Fruit fly (Drosophila melanogaster) whole organism, embryonic: ENCODE measurements around the gene CG14383.

Experiments
- ATbp ChIP-seq: fragments of 200-800 bp; sonication (Bioruptor generic); optimal IDR thresholded peaks from 2 replicates; lab custom pipeline; 2017; ENCODE audit warnings: missing biosample characterization, mild to moderate bottlenecking, missing genetic modification characterization, missing genetic modification reagents
- Asciz ChIP-seq: fragments of 200-800 bp; sonication (Bioruptor generic); optimal IDR thresholded peaks from 2 replicates; lab custom pipeline; 2017; ENCODE audit warnings: missing biosample characterization, mild to moderate bottlenecking, missing genetic modification characterization, missing genetic modification reagents
- BtbVII ChIP-seq: fragments of 200-800 bp; sonication (Bioruptor generic); optimal IDR thresholded peaks from 3 replicates; lab custom pipeline; 2017; ENCODE audit warnings: missing biosample characterization, mild to moderate bottlenecking, missing genetic modification characterization
- CG10959 ChIP-seq: fragments of 200-800 bp; sonication (Bioruptor generic); IDR thresholded peaks from 2 replicates; pipeline ENCODE4 v1.3.6; 2022; ENCODE audit warnings: missing biosample characterization, missing genetic modification characterization
- CG11504 ChIP-seq: fragments of 200-800 bp; sonication (Bioruptor generic); optimal IDR thresholded peaks from 3 replicates; lab custom pipeline; 2019; ENCODE audit warnings: missing biosample characterization, mild to moderate bottlenecking, missing genetic modification characterization, moderate library complexity
- CG13296 ChIP-seq: fragments of 200-800 bp; sonication (Bioruptor generic); optimal IDR thresholded peaks from 3 replicates; lab custom pipeline; 2018; ENCODE audit warnings: missing biosample characterization, mild to moderate bottlenecking, missing genetic modification characterization
- CG18262 ChIP-seq: fragments of 200-800 bp; optimal IDR thresholded peaks from 3 replicates; lab custom pipeline; 2019; ENCODE audit warnings: missing biosample characterization, mild to moderate bottlenecking, missing genetic modification characterization, moderate library complexity
- CG1832 ChIP-seq: fragments of 200-800 bp; sonication (Bioruptor generic); optimal IDR thresholded peaks from 2 replicates; lab custom pipeline; 2017; ENCODE audit warnings: missing biosample characterization, mild to moderate bottlenecking, missing genetic modification characterization, inconsistent platforms
- CG2678 ChIP-seq: fragments of 200-800 bp; sonication (Bioruptor generic); optimal IDR thresholded peaks from 3 replicates; lab custom pipeline; 2019; ENCODE audit warnings: missing biosample characterization, mild to moderate bottlenecking, missing genetic modification characterization, moderate library complexity
- CG2712 ChIP-seq: fragments of 200-800 bp; optimal IDR thresholded peaks from 3 replicates; lab custom pipeline; 2019; ENCODE audit warnings: missing biosample characterization, mild to moderate bottlenecking, missing genetic modification characterization, moderate library complexity
- CG3407 ChIP-seq: fragments of 200-800 bp; sonication (Bioruptor generic); optimal IDR thresholded peaks from 2 replicates; lab custom pipeline; 2018; ENCODE audit warnings: missing biosample characterization, mild to moderate bottlenecking, missing genetic modification characterization
- CG3726 ChIP-seq: fragments of 200-800 bp; sonication (Bioruptor generic); IDR thresholded peaks from 3 replicates; pipeline ENCODE4, ENCODE4 v1.3.6; 2022; ENCODE audit warnings: missing biosample characterization, missing genetic modification characterization
- CG3995 ChIP-seq: fragments of 200-800 bp; sonication (Bioruptor generic); optimal IDR thresholded peaks from 3 replicates; lab custom pipeline; 2016; ENCODE audit warnings: missing biosample characterization, missing genetic modification characterization
- CG4707 ChIP-seq: fragments of 200-800 bp; sonication (Bioruptor generic); optimal IDR thresholded peaks from 2 replicates; lab custom pipeline; 2018; ENCODE audit warnings: missing biosample characterization, mild to moderate bottlenecking, missing genetic modification characterization, moderate library complexity
- CG6683 ChIP-seq: fragments of 200-800 bp; sonication (Bioruptor generic); optimal IDR thresholded peaks from 2 replicates; lab custom pipeline; 2017; ENCODE audit warnings: missing biosample characterization, mild to moderate bottlenecking, missing genetic modification characterization, missing genetic modification reagents
- CG7271 ChIP-seq: fragments of 200-800 bp; sonication (Bioruptor generic); optimal IDR thresholded peaks from 2 replicates; lab custom pipeline; 2018; ENCODE audit warnings: missing biosample characterization, mild to moderate bottlenecking, missing genetic modification characterization, moderate library complexity
- CG7928 ChIP-seq: fragments of 200-800 bp; sonication (Bioruptor generic); optimal IDR thresholded peaks from 2 replicates; lab custom pipeline; 2017; ENCODE audit warnings: missing biosample characterization, mild to moderate bottlenecking, missing genetic modification characterization
- CG7987 ChIP-seq: fragments of 200-800 bp; sonication (Bioruptor generic); optimal IDR thresholded peaks from 2 replicates; lab custom pipeline; 2018; ENCODE audit warnings: missing biosample characterization, mild to moderate bottlenecking, missing genetic modification characterization, moderate library complexity
- CG8944 ChIP-seq: fragments of 200-800 bp; sonication (Bioruptor generic); optimal IDR thresholded peaks from 3 replicates; lab custom pipeline; 2016; ENCODE audit warnings: missing biosample characterization, missing genetic modification characterization
- D ChIP-seq, 2 experiments: fragments of 200-800 bp in 1 of 2; fragments of >200 bp in 1 of 2; sonication (Bioruptor generic) in 1 of 2; optimal IDR thresholded peaks; 2 replicates in 1 of 2; 3 replicates in 1 of 2; lab custom pipeline; 2017; ENCODE audit warnings: mild to moderate bottlenecking in 1 of 2, missing biosample characterization in 1 of 2, missing genetic modification characterization in 1 of 2, missing genetic modification reagents in 1 of 2
- ERR ChIP-seq: fragments of 200-800 bp; sonication (Bioruptor generic); optimal IDR thresholded peaks from 2 replicates; lab custom pipeline; 2016; ENCODE audit warnings: missing biosample characterization, missing genetic modification characterization
- Eip74EF ChIP-seq, 2 experiments: fragments of 200-800 bp in 1 of 2; fragments of >200 bp in 1 of 2; sonication (Bioruptor generic) in 1 of 2; optimal IDR thresholded peaks; 2 replicates each; lab custom pipeline; 2017 to 2019; ENCODE audit warnings: missing biosample characterization in 2 of 2, missing genetic modification characterization in 2 of 2, mild to moderate bottlenecking in 1 of 2, moderate library complexity in 1 of 2
- Fer3 ChIP-seq: fragments of 200-800 bp; sonication (Bioruptor generic); optimal IDR thresholded peaks from 2 replicates; lab custom pipeline; 2018; ENCODE audit warnings: missing biosample characterization, mild to moderate bottlenecking, missing genetic modification characterization, moderate library complexity
- Hsf ChIP-seq: fragments of 200-800 bp; sonication (Bioruptor generic); optimal IDR thresholded peaks from 3 replicates; lab custom pipeline; 2016; ENCODE audit warnings: missing biosample characterization, missing genetic modification characterization
- Med ChIP-seq: fragments of 200-800 bp; sonication (Bioruptor generic); peaks from one replicate; lab custom pipeline; 2016; ENCODE audit warnings: missing biosample characterization, missing genetic modification characterization, mild to moderate bottlenecking, inconsistent platforms, moderate library complexity
- al ChIP-seq: fragments of 200-800 bp; sonication (Bioruptor generic); IDR thresholded peaks from 2 replicates; pipeline ENCODE4 v1.3.6; 2022; ENCODE audit warnings: missing biosample characterization, missing genetic modification characterization
- aop ChIP-seq: fragments of 200-800 bp; sonication (Bioruptor generic); IDR thresholded peaks from 2 replicates; pipeline ENCODE4 v1.3.6; 2022; ENCODE audit warnings: missing biosample characterization, missing genetic modification characterization
- ap ChIP-seq: fragments of 200-800 bp; sonication (Bioruptor generic); IDR thresholded peaks from 2 replicates; pipeline ENCODE4 v1.3.6; 2022; ENCODE audit warnings: missing biosample characterization, missing genetic modification characterization
- ase ChIP-seq: fragments of 200-800 bp; sonication (Bioruptor generic); IDR thresholded peaks from 3 replicates; pipeline ENCODE4 v1.3.6; 2022; ENCODE audit warnings: missing biosample characterization, missing genetic modification characterization
- bab2 ChIP-seq: fragments of 200-800 bp; sonication (Bioruptor generic); optimal IDR thresholded peaks from 2 replicates; lab custom pipeline; 2016; ENCODE audit warnings: missing biosample characterization, missing genetic modification characterization
- bbx ChIP-seq: fragments of 200-800 bp; sonication (Bioruptor generic); IDR thresholded peaks from 2 replicates; pipeline ENCODE4 v1.3.6; 2022; ENCODE audit warnings: missing biosample characterization, missing genetic modification characterization; ENCODE audit not compliant: partially characterized antibody
- corto ChIP-seq: fragments of 200-800 bp; sonication (Bioruptor generic); optimal IDR thresholded peaks from 2 replicates; lab custom pipeline; 2016; ENCODE audit warnings: missing biosample characterization, mild to moderate bottlenecking, missing genetic modification characterization, moderate library complexity
- crp ChIP-seq, 2 experiments: fragments of 200-800 bp; sonication (Bioruptor generic); optimal IDR thresholded peaks; 2 replicates in 1 of 2; 3 replicates in 1 of 2; lab custom pipeline; 2017; ENCODE audit warnings: missing biosample characterization in 2 of 2, missing genetic modification characterization in 2 of 2, mild to moderate bottlenecking in 1 of 2, moderate library complexity in 1 of 2
- dimm ChIP-seq: fragments of 200-800 bp; sonication (Bioruptor generic); IDR thresholded peaks from 2 replicates; pipeline ENCODE4 v1.3.6; 2022; ENCODE audit warnings: missing biosample characterization, missing genetic modification characterization
- disco-r ChIP-seq: fragments of 200-800 bp; sonication (Bioruptor generic); optimal IDR thresholded peaks from 2 replicates; lab custom pipeline; 2016; ENCODE audit warnings: missing biosample characterization, missing genetic modification characterization
- emc ChIP-seq: fragments of 200-800 bp; sonication (Bioruptor generic); optimal IDR thresholded peaks from 2 replicates; lab custom pipeline; 2016; ENCODE audit warnings: missing biosample characterization, missing genetic modification characterization
- en ChIP-seq: fragments of 200-800 bp; sonication (Bioruptor generic); optimal IDR thresholded peaks from 2 replicates; lab custom pipeline; 2016; ENCODE audit warnings: missing biosample characterization, missing genetic modification characterization
- ftz-f1 ChIP-seq: fragments of 200-800 bp; sonication (Bioruptor generic); optimal IDR thresholded peaks from 2 replicates; lab custom pipeline; 2016; ENCODE audit warnings: missing biosample characterization, missing genetic modification characterization
- kah ChIP-seq: fragments of 200-800 bp; sonication (Bioruptor generic); optimal IDR thresholded peaks from 2 replicates; lab custom pipeline; 2018; ENCODE audit warnings: missing biosample characterization, mild to moderate bottlenecking, missing genetic modification characterization
- pho ChIP-seq: fragments of 200-800 bp; sonication (Bioruptor generic); optimal IDR thresholded peaks from 2 replicates; lab custom pipeline; 2016; ENCODE audit warnings: missing biosample characterization, missing genetic modification characterization
- phol ChIP-seq: fragments of 200-800 bp; sonication (Bioruptor generic); optimal IDR thresholded peaks from 3 replicates; lab custom pipeline; 2018; ENCODE audit warnings: missing biosample characterization, mild to moderate bottlenecking, missing genetic modification characterization, moderate library complexity
- sc ChIP-seq, 3 experiments: fragments of >200 bp in 2 of 3; fragments of 200-800 bp in 1 of 3; sonication (Bioruptor generic) in 1 of 3; optimal IDR thresholded peaks; 2 replicates in 2 of 3; 3 replicates in 1 of 3; lab custom pipeline; 2017; ENCODE audit warnings: mild to moderate bottlenecking in 1 of 3, missing biosample characterization in 1 of 3, missing genetic modification characterization in 1 of 3, missing genetic modification reagents in 1 of 3
- sens ChIP-seq: fragments of 200-800 bp; sonication (Bioruptor generic); peaks from one replicate; lab custom pipeline; 2016; ENCODE audit warnings: missing biosample characterization, missing genetic modification characterization
- slp2 ChIP-seq: fragments of 200-800 bp; sonication (Bioruptor generic); optimal IDR thresholded peaks from 2 replicates; lab custom pipeline; 2016; ENCODE audit warnings: missing biosample characterization, missing genetic modification characterization
- tll ChIP-seq, 2 experiments: fragments of 200-800 bp in 1 of 2; fragments of >200 bp in 1 of 2; sonication (Bioruptor generic) in 1 of 2; optimal IDR thresholded peaks; 2 replicates each; lab custom pipeline; 2017 to 2019; ENCODE audit warnings: missing biosample characterization in 2 of 2, missing genetic modification characterization in 2 of 2, mild to moderate bottlenecking in 1 of 2, moderate library complexity in 1 of 2
- unc-4 ChIP-seq: fragments of 200-800 bp; sonication (Bioruptor generic); IDR thresholded peaks from 2 replicates; pipeline ENCODE4 v1.3.6; 2022; ENCODE audit warnings: missing biosample characterization, missing genetic modification characterization; ENCODE audit not compliant: partially characterized antibody

The CG14383 gene

DNA sequence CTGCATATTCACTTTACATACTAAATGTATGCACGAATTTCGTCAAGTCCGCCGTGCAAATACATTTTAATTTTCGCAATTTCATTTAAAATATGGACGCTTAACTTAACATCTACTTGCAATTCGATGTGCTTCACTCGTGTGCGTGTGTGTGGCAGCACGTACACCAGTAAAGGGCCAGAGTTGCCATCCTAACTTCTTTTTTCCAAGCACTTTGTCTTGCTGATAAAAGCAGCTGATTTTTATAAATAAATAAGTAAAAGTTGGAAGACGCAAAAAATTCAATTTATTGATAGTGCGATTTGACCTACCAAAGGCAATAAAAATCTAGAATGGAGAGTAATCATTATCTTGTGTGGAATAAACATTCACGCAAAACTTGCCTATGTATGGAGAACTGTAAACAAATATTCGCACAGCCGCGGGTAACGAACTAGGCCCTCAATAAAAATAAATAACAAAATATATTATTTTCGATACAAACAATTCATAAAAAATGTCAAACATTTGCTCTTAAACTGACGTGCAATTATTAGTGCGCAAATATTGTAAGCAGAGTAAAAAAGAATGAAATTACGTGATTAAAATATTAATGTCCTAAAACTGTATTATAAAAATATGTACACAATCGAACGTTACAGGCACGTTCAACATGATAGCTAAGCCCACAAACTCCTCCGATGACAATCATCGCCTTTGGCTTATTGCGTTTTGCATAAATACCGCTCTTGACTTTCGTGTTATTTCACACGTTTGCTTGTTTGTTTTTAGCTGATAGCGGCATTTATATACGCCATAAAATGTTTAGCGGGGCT, 5.9 kb downstream of the CG14383 start (continued):
- TF ChIP-seq disco-r (GFP tag; lab: Kevin White, UChicago): peak; percentile 12
- no peak for TF ChIP-seq unc-4
- 0 out of 2 replicates have a peak, but pooled peaks have one; percentile 23 for TF ChIP-seq dimm (GFP tag; lab: Robert Waterston, UW)
- TF ChIP-seq CG2678 (tag; lab: Kevin White, UChicago): peak; percentile 89
- TF ChIP-seq ap (GFP tag; lab: Robert Waterston, UW): no peak
- peak; percentile 52; the same call in 1 of the 3 replicates for TF ChIP-seq ase (GFP tag; lab: Robert Waterston, UW)
- TF ChIP-seq CG3407 (GFP tag; lab: Kevin White, UChicago): no peak
- peak; percentile 42 for TF ChIP-seq Asciz (GFP tag; lab: Kevin White, UChicago)
- TF ChIP-seq al (GFP tag; lab: Robert Waterston, UW): peak; percentile 45; the same call in 1 of the 2 replicates
- peak; percentile 13 for TF ChIP-seq CG4707 (GFP tag; lab: Kevin White, UChicago)
- no peak for TF ChIP-seq pho (GFP tag; lab: Kevin White, UChicago)
- TF ChIP-seq CG7928: peak; percentile 20
- TF ChIP-seq Fer3 (tag; lab: Kevin White, UChicago): peak; percentile 70
- no peak for TF ChIP-seq Eip74EF (GFP tag; optimal IDR thresholded peaks at IDR 0.05; lab: Kevin White, UChicago)
- peak; percentile 42 for TF ChIP-seq BtbVII
- TF ChIP-seq bab2 (GFP tag; lab: Kevin White, UChicago): no peak
- peak; percentile 79 for TF ChIP-seq CG13296 (GFP tag; lab: Kevin White, UChicago)
- no peak for TF ChIP-seq CG7987 (GFP tag; lab: Kevin White, UChicago)
- TF ChIP-seq sc (optimal IDR thresholded peaks at IDR 0.05; lab: Kevin White, UChicago): no peak
- TF ChIP-seq sc (GFP tag; optimal IDR thresholded peaks at IDR 0.05; lab: Kevin White, UChicago): peak; percentile 12
- TF ChIP-seq aop (GFP tag; lab: Robert Waterston, UW): no peak
- TF ChIP-seq emc (GFP tag; lab: Kevin White, UChicago): no peak
- no peak for TF ChIP-seq slp2
- no peak for TF ChIP-seq CG7271 (tag; lab: Kevin White, UChicago)
- peak; percentile 77 for TF ChIP-seq Med (GFP tag; lab: Kevin White, UChicago)
- TF ChIP-seq ERR (GFP tag; lab: Kevin White, UChicago): no peak
- TF ChIP-seq CG10959 (GFP tag; lab: Robert Waterston, UW): no peak
- 0 out of 2 replicates have a peak, but pooled peaks have one; percentile 25 for TF ChIP-seq bbx
- TF ChIP-seq crp (GFP tag; optimal IDR thresholded peaks at IDR 0.05; lab: Kevin White, UChicago): peak in 1 of 2 experiments; percentile 48
- TF ChIP-seq phol: peak; percentile 71
- peak; percentile 52 for TF ChIP-seq CG18262
- TF ChIP-seq sens (GFP tag; lab: Kevin White, UChicago): peak; percentile 76
- TF ChIP-seq en (GFP tag; lab: Kevin White, UChicago): no peak
- peak; percentile 63 for TF ChIP-seq CG2712
- peak; percentile 58 for TF ChIP-seq Hsf
- peak; percentile 50 for TF ChIP-seq CG3995 (GFP tag; lab: Kevin White, UChicago)
- no peak for TF ChIP-seq ftz-f1
- TF ChIP-seq CG1832 (GFP tag; lab: Kevin White, UChicago): no peak
- no peak for TF ChIP-seq CG8944
- TF ChIP-seq CG6683 (GFP tag; lab: Kevin White, UChicago): peak; percentile 6
- TF ChIP-seq CG3726 (GFP tag; lab: Robert Waterston, UW): no peak
- TF ChIP-seq CG11504: peak; percentile 78
- peak; percentile 46 for TF ChIP-seq ATbp (GFP tag; lab: Kevin White, UChicago)
- TF ChIP-seq corto (GFP tag; lab: Kevin White, UChicago): peak; percentile 10
- TF ChIP-seq tll (GFP tag; optimal IDR thresholded peaks at IDR 0.05; lab: Kevin White, UChicago): no peak
- no peak for TF ChIP-seq kah (GFP tag; lab: Kevin White, UChicago)
- TF ChIP-seq D (optimal IDR thresholded peaks at IDR 0.05; lab: Kevin White, UChicago): no peak
- TF ChIP-seq D (GFP tag; optimal IDR thresholded peaks at IDR 0.05; lab: Kevin White, UChicago): peak; percentile 31
